Fruit fly (Drosophila melanogaster) whole organism, pupa: Measurements from ENCODE around the gene CG31441.

Experiments
- CG13204 ChIP-seq: fragments of 200-800 bp; sonication (Bioruptor generic); optimal IDR thresholded peaks from 2 replicates; lab custom pipeline; 2018; ENCODE audit warnings: missing biosample characterization, mild to moderate bottlenecking, missing genetic modification characterization, moderate library complexity
- CG14655 ChIP-seq: fragments of 200-800 bp; sonication (Bioruptor generic); optimal IDR thresholded peaks from 3 replicates; lab custom pipeline; 2017; ENCODE audit warnings: mild to moderate bottlenecking, missing biosample characterization, missing genetic modification reagents, missing genetic modification characterization
- CG15710 ChIP-seq: fragments of 200-800 bp; sonication (Bioruptor generic); optimal IDR thresholded peaks from 2 replicates; lab custom pipeline; 2018; ENCODE audit warnings: missing biosample characterization, mild to moderate bottlenecking, missing genetic modification characterization, moderate library complexity
- CG32121 ChIP-seq: fragments of 200-800 bp; sonication (Bioruptor generic); IDR thresholded peaks from 2 replicates; pipeline ENCODE4 v1.3.6; 2022; ENCODE audit warnings: missing biosample characterization, missing genetic modification characterization
- CG4496 ChIP-seq: fragments of 200-800 bp; sonication (Bioruptor generic); IDR thresholded peaks from 3 replicates; pipeline ENCODE4 v1.3.6; 2022; ENCODE audit warnings: missing biosample characterization, missing genetic modification characterization
- CG8301 ChIP-seq: fragments of 200-800 bp; sonication (Bioruptor generic); optimal IDR thresholded peaks from 2 replicates; lab custom pipeline; 2018; ENCODE audit warnings: missing biosample characterization, mild to moderate bottlenecking, missing genetic modification characterization
- CG9948 ChIP-seq: fragments of 200-800 bp; sonication (Bioruptor generic); optimal IDR thresholded peaks from 2 replicates; lab custom pipeline; 2018; ENCODE audit warnings: missing biosample characterization, mild to moderate bottlenecking, missing genetic modification characterization, moderate library complexity
- D1 ChIP-seq: fragments of 200-800 bp; sonication (Bioruptor generic); optimal IDR thresholded peaks from 2 replicates; lab custom pipeline; 2018; ENCODE audit warnings: missing biosample characterization, mild to moderate bottlenecking, missing genetic modification characterization, moderate library complexity
- Pif1B ChIP-seq: fragments of 200-800 bp; sonication (Bioruptor generic); optimal IDR thresholded peaks from 3 replicates; lab custom pipeline; 2016; ENCODE audit warnings: missing biosample characterization, missing genetic modification characterization
- fd96Ca ChIP-seq: fragments of 200-800 bp; sonication (Bioruptor generic); IDR thresholded peaks from 3 replicates; pipeline ENCODE4 v1.3.6; 2022; ENCODE audit warnings: missing biosample characterization, missing genetic modification characterization

DNA sequence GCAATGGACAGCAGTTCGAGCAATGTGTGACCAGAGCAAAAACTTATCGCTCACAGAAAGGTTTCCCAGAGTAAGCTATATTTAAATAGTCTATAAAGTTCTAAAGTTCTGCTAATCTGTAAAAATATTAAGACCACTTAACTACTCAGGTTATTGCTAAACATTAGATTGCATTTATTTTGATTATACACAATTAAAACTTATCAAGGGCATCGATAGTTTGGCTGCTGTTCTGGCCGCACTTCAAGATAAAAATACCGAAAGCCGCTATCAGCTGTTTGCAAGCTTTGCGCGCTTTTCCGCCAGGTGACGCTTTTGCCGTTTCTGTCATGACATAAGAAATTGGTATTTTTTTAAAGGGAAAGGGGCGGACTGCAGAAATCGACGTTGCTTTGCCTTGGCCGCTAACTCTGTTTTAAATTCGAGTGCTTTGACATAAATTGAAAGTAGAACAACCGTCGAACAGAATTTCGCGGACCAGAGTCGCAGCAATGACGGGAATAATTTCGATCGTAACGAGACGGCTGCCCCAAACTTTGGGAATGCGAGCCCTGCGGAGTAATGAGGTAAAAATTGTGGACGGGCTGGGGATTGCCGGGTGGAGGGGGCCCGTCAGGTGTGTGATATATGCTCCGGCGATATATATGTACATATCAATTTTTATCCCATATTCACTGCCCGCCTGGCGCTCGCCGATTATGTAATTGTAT is 8.0 kb downstream of the CG31441 start, which contains the start of the genes CG17734 and CG5214:
- TF ChIP-seq CG32121 (no peak), CG8301 (tag; lab: Kevin White, UChicago) (no peak), CG13204 (no peak), fd96Ca (GFP tag; lab: Robert Waterston, UW) (no peak), CG9948 (no peak), CG4496 (no peak), Pif1B (GFP tag; lab: Kevin White, UChicago) (no peak), CG15710 (tag; lab: Kevin White, UChicago) (no peak), D1 (tag; lab: Kevin White, UChicago) (no peak), CG14655 (no peak)
